Worm (Caenorhabditis elegans) whole organism, dauer: ENCODE measurements around the gene dpy-17.

Experiments used
- unc-62 ChIP-seq: sonication (generic microtip); optimal IDR thresholded peaks from 2 replicates; lab custom pipeline; 2017; ENCODE audit warnings: missing biosample characterization, missing genetic modification reagents, missing genetic modification characterization

The dpy-17 gene

ce11 chrIII:5155393-5155792 lies 48.3 kb downstream of the dpy-17 start:
- no peak for TF ChIP-seq unc-62 (GFP tag; lab: Kevin White, UChicago)
